Fruit fly (Drosophila melanogaster) whole organism: ENCODE results near the gene PK2-R1.

Experiments
- CG8478 ChIP-seq: fragments of >200 bp; optimal IDR thresholded peaks from 2 replicates; lab custom pipeline; 2018; ENCODE audit warnings: inconsistent platforms
- Dll ChIP-seq: fragments of >200 bp; optimal IDR thresholded peaks from 2 replicates; lab custom pipeline; 2017
- EcR ChIP-seq, 2 experiments: fragments of >200 bp; optimal IDR thresholded peaks; 2 replicates each; lab custom pipeline; 2017; ENCODE audit warnings: missing biosample characterization in 2 of 2, missing genetic modification characterization in 2 of 2, missing genetic modification reagents in 2 of 2
- pan ChIP-seq: fragments of >200 bp; optimal IDR thresholded peaks from 2 replicates; lab custom pipeline; 2017
- psq ChIP-seq: fragments of >200 bp; optimal IDR thresholded peaks from 2 replicates; lab custom pipeline; 2017
- usp ChIP-seq: fragments of >200 bp; optimal IDR thresholded peaks from 2 replicates; lab custom pipeline; 2017; ENCODE audit warnings: missing biosample characterization, missing genetic modification characterization, mixed read lengths

PK2-R1 gene

DNA sequence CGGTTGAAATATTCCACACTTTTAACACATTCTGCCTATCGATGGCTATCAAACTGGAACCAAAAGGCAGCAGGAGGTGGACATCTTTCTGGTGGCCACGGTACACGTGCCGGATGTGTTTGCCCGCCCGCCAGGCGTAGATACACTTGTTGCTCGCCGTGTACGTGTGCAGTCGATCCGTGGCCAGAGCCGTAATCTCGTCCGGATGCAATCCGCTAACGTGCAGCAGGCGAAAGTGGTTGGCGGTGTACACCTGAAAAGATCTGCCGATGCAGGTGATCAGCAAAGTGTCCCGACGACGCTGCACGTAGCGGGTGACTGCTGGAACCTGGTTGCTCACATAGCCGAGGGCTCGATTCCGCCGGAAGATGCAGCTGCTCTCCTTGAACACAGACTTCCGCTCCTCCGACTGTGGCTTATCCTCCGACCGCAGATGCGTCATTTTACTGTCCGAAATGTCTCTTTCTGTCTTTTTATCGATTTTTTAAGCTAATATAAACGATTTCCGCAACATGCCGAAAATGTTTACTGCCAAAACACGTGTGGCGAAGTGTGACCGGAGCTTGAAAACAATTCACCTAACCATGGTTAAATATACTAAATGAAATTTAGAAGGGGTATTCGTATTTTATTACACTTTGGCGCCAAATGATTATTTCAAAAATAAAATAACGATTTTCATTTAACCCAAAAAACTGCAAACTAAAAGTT, 50.2 kb downstream of the PK2-R1 start, which contains the start of gene CG9799:
TSS of gene CG9799 (minus strand) at position 550 of the 711 bp plus-strand sequence.
- TF ChIP-seq EcR (GFP tag; optimal IDR thresholded peaks at IDR 0.05; lab: Kevin White, UChicago), result no peak
- TF ChIP-seq pan, result no peak
- no peak for TF ChIP-seq CG8478 (lab: Kevin White, UChicago)
- no peak for TF ChIP-seq psq (lab: Kevin White, UChicago)
- TF ChIP-seq usp (GFP tag; lab: Kevin White, UChicago), result no peak
- no peak for TF ChIP-seq Dll (lab: Kevin White, UChicago)

dm6 chr3R:13390490-13390889, 52.4 kb downstream of the PK2-R1 start:
- TF ChIP-seq CG8478 (lab: Kevin White, UChicago), result no peak
- TF ChIP-seq pan, result no peak
- no peak for TF ChIP-seq EcR (GFP tag; optimal IDR thresholded peaks at IDR 0.05; lab: Kevin White, UChicago)
- no peak for TF ChIP-seq Dll (lab: Kevin White, UChicago)
- TF ChIP-seq psq (lab: Kevin White, UChicago), result no peak
- no peak for TF ChIP-seq usp (GFP tag; lab: Kevin White, UChicago)

- no peak for TF ChIP-seq Dll (lab: Kevin White, UChicago)
- no peak for TF ChIP-seq usp (GFP tag; lab: Kevin White, UChicago)
- TF ChIP-seq CG8478 (lab: Kevin White, UChicago), result no peak
- no peak for TF ChIP-seq EcR (GFP tag; optimal IDR thresholded peaks at IDR 0.05; lab: Kevin White, UChicago)
- TF ChIP-seq psq (lab: Kevin White, UChicago), result no peak
- no peak for TF ChIP-seq pan
These were observed 54.9 kb downstream of the PK2-R1 start for dm6 chr3R:13393009-13393408.
